Worm (Caenorhabditis elegans) whole organism, L3 larva: ENCODE results near the gene F40A3.2.

Experiments used
- R02D3.7 ChIP-seq: fragments of 150-350 bp; optimal IDR thresholded peaks from 2 replicates; lab custom pipeline; 2014; ENCODE audit warnings: missing biosample characterization, missing genetic modification characterization
- ZK546.5 ChIP-seq: sonication (generic microtip); optimal IDR thresholded peaks from 2 replicates; lab custom pipeline; 2017; ENCODE audit warnings: missing biosample characterization, missing genetic modification characterization
- ama-1 ChIP-seq: fragments of 150-350 bp; optimal IDR thresholded peaks from 2 replicates; lab custom pipeline; 2018
- ceh-16 ChIP-seq: sonication (generic microtip); optimal IDR thresholded peaks from 2 replicates; lab custom pipeline; 2017; ENCODE audit warnings: missing biosample characterization, missing genetic modification characterization
- ceh-28 ChIP-seq: fragments of 150-350 bp; optimal IDR thresholded peaks from 2 replicates; lab custom pipeline; 2014; ENCODE audit warnings: missing biosample characterization, missing genetic modification reagents, missing genetic modification characterization
- ceh-9 ChIP-seq: sonication (generic microtip); optimal IDR thresholded peaks from 2 replicates; lab custom pipeline; 2018; ENCODE audit warnings: missing biosample characterization, missing genetic modification characterization
- daf-12 ChIP-seq: fragments of 150-350 bp; optimal IDR thresholded peaks from 2 replicates; lab custom pipeline; 2014; ENCODE audit warnings: missing biosample characterization, missing genetic modification reagents, missing genetic modification characterization
- elt-1 ChIP-seq: fragments of 150-350 bp; optimal IDR thresholded peaks from 2 replicates; lab custom pipeline; 2014; ENCODE audit warnings: missing biosample characterization, missing genetic modification characterization
- elt-2 ChIP-seq: sonication (generic microtip); optimal IDR thresholded peaks from 2 replicates; lab custom pipeline; 2016; ENCODE audit warnings: missing genetic modification reagents, mild to moderate bottlenecking, missing genetic modification characterization, missing compliant biosample characterization
- fkh-10 ChIP-seq: sonication (generic microtip); optimal IDR thresholded peaks from 2 replicates; lab custom pipeline; 2017; ENCODE audit warnings: missing biosample characterization, missing genetic modification reagents, missing genetic modification characterization
- fkh-2 ChIP-seq: fragments of 150-350 bp; optimal IDR thresholded peaks from 2 replicates; lab custom pipeline; 2014; ENCODE audit warnings: missing biosample characterization, missing genetic modification reagents, missing genetic modification characterization
- fos-1 ChIP-seq: fragments of 150-350 bp; optimal IDR thresholded peaks from 2 replicates; lab custom pipeline; 2014; ENCODE audit warnings: missing biosample characterization, missing genetic modification characterization
- hmg-11 ChIP-seq: sonication (generic microtip); optimal IDR thresholded peaks from 2 replicates; lab custom pipeline; 2016; ENCODE audit warnings: missing genetic modification characterization, missing compliant biosample characterization
- jun-1 ChIP-seq: fragments of 150-350 bp; optimal IDR thresholded peaks from 2 replicates; lab custom pipeline; 2014; ENCODE audit warnings: missing biosample characterization, missing genetic modification reagents, missing genetic modification characterization
- lin-39 ChIP-seq: fragments of 150-350 bp; optimal IDR thresholded peaks from 2 replicates; lab custom pipeline; 2018; ENCODE audit warnings: missing biosample characterization, missing genetic modification reagents, missing genetic modification characterization
- nfya-1 ChIP-seq: sonication (generic microtip); optimal IDR thresholded peaks from 2 replicates; lab custom pipeline; 2017; ENCODE audit warnings: missing genetic modification characterization, mild to moderate bottlenecking, missing compliant biosample characterization, antibody characterized with exemption, moderate library complexity; ENCODE audit not compliant: insufficient read depth
- nhr-12 ChIP-seq: fragments of 150-350 bp; optimal IDR thresholded peaks from 2 replicates; lab custom pipeline; 2014; ENCODE audit warnings: missing biosample characterization, missing genetic modification characterization
- nhr-23 ChIP-seq: fragments of 150-350 bp; optimal IDR thresholded peaks from 2 replicates; lab custom pipeline; 2014; ENCODE audit warnings: missing biosample characterization, missing genetic modification reagents, missing genetic modification characterization
- nhr-28 ChIP-seq: fragments of 150-350 bp; optimal IDR thresholded peaks from 2 replicates; lab custom pipeline; 2014; ENCODE audit warnings: missing biosample characterization, missing genetic modification characterization
- nhr-43 ChIP-seq: sonication (generic microtip); optimal IDR thresholded peaks from 2 replicates; lab custom pipeline; 2016; ENCODE audit warnings: mild to moderate bottlenecking, missing genetic modification characterization, missing compliant biosample characterization; ENCODE audit not compliant: poor library complexity, severe bottlenecking
- nhr-67 ChIP-seq: fragments of 150-350 bp; optimal IDR thresholded peaks from 2 replicates; lab custom pipeline; 2014; ENCODE audit warnings: missing biosample characterization, missing genetic modification characterization
- nhr-77 ChIP-seq: fragments of 150-350 bp; optimal IDR thresholded peaks from 2 replicates; lab custom pipeline; 2014; ENCODE audit warnings: missing biosample characterization, missing genetic modification characterization
- pha-4 ChIP-seq: fragments of 150-350 bp; optimal IDR thresholded peaks from 2 replicates; lab custom pipeline; 2014; ENCODE audit warnings: missing biosample characterization, missing genetic modification reagents, missing genetic modification characterization
- pqm-1 ChIP-seq: fragments of 150-350 bp; optimal IDR thresholded peaks from 2 replicates; lab custom pipeline; 2017; ENCODE audit warnings: missing biosample characterization, missing genetic modification characterization, inconsistent platforms
- sea-2 ChIP-seq: fragments of 150-350 bp; sonication (generic microtip); optimal IDR thresholded peaks from 4 replicates; lab custom pipeline; 2014; ENCODE audit warnings: missing biosample characterization, missing genetic modification reagents, missing genetic modification characterization
- snpc-4 ChIP-seq: fragments of 150-350 bp; optimal IDR thresholded peaks from 2 replicates; lab custom pipeline; 2014; ENCODE audit warnings: missing biosample characterization, missing genetic modification characterization
- tbx-2 ChIP-seq: sonication (generic microtip); optimal IDR thresholded peaks from 2 replicates; lab custom pipeline; 2016; ENCODE audit warnings: mild to moderate bottlenecking, missing genetic modification characterization, missing compliant biosample characterization
- zag-1 ChIP-seq: fragments of 150-350 bp; optimal IDR thresholded peaks from 2 replicates; lab custom pipeline; 2014; ENCODE audit warnings: missing biosample characterization, missing genetic modification characterization
- ztf-4 ChIP-seq: fragments of 150-350 bp; optimal IDR thresholded peaks from 2 replicates; lab custom pipeline; 2014; ENCODE audit warnings: missing biosample characterization, missing genetic modification characterization

The F40A3.2 gene

DNA sequence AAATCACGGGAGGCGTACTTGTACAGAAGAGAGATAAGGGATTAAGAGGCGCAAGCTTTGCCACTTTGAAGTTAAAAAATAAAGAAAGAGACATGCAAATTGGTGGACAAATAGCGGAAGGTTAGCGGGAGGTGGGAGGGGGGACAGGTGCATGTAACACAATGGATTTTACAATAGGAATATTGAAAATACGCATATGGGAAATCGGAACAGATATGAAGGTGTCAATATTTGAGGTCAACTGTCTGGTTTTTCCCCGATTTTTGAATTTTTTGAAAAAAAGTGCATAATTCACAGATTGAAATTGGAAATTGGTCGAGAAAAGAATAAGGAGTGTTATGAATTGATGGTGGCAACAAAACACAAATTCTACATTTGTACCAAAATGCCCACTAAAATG is 16.9 kb upstream of the F40A3.2 start, which contains the start of gene C37C3.17:
Gene C37C3.17, minus strand, starts transcription at position 101 of the 400 bp plus-strand sequence.
- TF ChIP-seq nfya-1 (tag; lab: Kevin White, UChicago): no peak
- no peak for TF ChIP-seq daf-12 (tag; lab: Kevin White, UChicago)
- no peak for TF ChIP-seq nhr-77 (tag; lab: Kevin White, UChicago)
- no peak for TF ChIP-seq nhr-67 (tag; lab: Kevin White, UChicago)
- TF ChIP-seq nhr-12 (tag; lab: Kevin White, UChicago): no peak
- no peak for TF ChIP-seq ceh-9
- no peak for TF ChIP-seq ztf-4
- no peak for TF ChIP-seq ZK546.5 (tag; lab: Kevin White, UChicago)
- TF ChIP-seq lin-39: no peak
- TF ChIP-seq hmg-11 (tag; lab: Kevin White, UChicago): no peak
- TF ChIP-seq sea-2 (GFP tag; lab: Kevin White, UChicago): no peak
- no peak for TF ChIP-seq tbx-2 (tag; lab: Kevin White, UChicago)

DNA sequence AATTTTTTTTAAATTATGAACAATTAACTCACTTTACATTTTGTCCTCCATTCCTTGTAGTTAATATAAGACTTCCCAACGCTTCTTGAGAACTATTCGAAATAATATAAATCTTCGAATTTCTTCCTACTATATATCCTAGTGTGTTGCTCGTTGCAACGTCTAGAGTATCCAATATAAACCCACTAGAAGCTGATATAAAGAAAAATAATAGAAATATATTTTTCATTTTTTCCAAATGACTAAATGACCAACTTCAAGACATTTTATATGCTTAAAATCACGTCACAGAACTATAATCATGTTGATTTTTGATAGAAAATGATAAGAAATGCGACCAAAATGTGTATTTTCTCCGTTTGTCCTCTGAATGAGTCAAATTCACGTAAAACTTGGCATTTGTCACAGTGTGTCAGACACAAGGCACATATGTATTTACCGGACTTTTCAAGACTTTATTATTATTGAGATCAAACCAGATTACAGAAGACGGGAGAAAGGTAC is 15.6 kb upstream of the F40A3.2 start, which contains the start of gene C37C3.10:
Gene C37C3.10, minus strand, starts transcription at position 51 of the 504 bp plus-strand sequence.
- TF ChIP-seq nhr-67 (tag; lab: Kevin White, UChicago) (no peak), pqm-1 (tag; lab: Kevin White, UChicago) (peak; percentile 64)
- TF ChIP-seq, all 47 proteins: peak for 1

DNA sequence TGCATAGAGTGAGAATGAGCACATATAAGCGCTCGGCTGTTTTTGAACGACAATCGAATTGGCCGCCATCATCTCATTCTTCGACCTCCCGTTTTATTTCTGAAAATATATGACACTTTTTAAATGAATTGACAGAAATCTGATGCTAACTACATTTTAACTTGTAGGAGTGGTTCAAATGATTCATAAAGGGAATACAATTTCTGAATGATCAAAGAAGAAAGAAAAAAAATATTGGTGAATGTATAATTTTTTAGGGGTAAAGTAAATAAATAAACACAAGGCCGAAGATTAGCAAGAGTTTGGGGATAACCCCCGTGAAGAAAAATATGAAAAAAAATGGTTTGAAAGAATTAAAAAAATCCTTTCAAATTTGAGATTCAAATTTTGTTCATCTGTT is 14.1 kb upstream of the F40A3.2 start, which contains the start of gene C37C3.11:
Gene C37C3.11, minus strand, starts transcription at position 101 of the 400 bp plus-strand sequence.
- no peak for TF ChIP-seq ztf-4
- no peak for TF ChIP-seq sea-2 (GFP tag; lab: Kevin White, UChicago)
- no peak for TF ChIP-seq fkh-10 (GFP tag; lab: Kevin White, UChicago)
- TF ChIP-seq zag-1: no peak
- no peak for TF ChIP-seq nhr-43 (tag; lab: Kevin White, UChicago)

DNA sequence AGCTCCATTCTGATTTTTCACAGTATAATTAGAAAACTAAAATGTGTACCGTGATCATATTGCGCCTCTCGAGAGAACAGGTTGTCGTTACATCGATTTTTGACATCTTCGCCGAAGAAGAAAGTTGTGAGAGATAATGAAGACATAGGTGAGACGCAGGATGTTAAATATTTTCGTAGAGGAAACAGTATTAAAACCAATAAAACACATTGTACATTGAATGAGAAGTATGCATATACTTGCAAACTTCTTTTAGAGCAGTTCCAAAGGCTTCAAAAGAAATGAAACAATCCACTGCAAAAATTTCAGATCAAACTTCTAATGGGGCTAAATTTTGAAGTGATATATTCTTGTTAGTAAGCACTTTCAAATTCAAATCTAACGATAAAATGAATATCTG is 8.0 kb upstream of the F40A3.2 start, which contains the start of gene nipi-4:
Gene nipi-4, minus strand, starts transcription at position 101 of the 400 bp plus-strand sequence.
- TF ChIP-seq nhr-23 (tag; lab: Kevin White, UChicago) (peak; percentile 4), fos-1 (tag; lab: Kevin White, UChicago) (no peak), nhr-77 (tag; lab: Kevin White, UChicago) (no peak), snpc-4 (tag; lab: Kevin White, UChicago) (no peak), pha-4 (tag; lab: Kevin White, UChicago) (no peak), lin-39 (no peak), hmg-11 (tag; lab: Kevin White, UChicago) (no peak)
- TF ChIP-seq, all 47 proteins: peak for 1

DNA sequence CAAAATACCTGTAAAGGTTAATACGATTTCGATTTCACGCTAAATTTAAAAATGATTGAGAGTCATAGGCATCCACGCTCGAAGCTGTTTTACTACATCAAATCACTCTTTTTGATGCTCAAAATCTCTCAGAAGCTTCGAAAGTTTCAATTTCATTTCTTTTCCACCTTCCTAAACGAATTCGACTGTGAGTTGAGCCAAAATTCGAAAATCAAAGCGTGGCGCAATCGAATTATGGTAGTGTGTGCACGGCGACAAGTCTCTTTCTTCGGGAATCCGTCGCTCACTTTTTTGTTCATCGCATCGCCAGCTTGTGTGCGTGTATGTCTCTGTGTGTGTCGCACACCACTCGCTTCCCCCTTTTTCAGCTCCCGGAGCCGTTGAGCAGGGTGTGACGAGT is 5.8 kb upstream of the F40A3.2 start:
- TF ChIP-seq elt-1 (tag; lab: Kevin White, UChicago): no peak
- no peak for TF ChIP-seq ceh-28
- no peak for TF ChIP-seq pqm-1 (tag; lab: Kevin White, UChicago)
- no peak for TF ChIP-seq ama-1
- TF ChIP-seq fkh-10 (GFP tag; lab: Kevin White, UChicago): peak; percentile 58

DNA sequence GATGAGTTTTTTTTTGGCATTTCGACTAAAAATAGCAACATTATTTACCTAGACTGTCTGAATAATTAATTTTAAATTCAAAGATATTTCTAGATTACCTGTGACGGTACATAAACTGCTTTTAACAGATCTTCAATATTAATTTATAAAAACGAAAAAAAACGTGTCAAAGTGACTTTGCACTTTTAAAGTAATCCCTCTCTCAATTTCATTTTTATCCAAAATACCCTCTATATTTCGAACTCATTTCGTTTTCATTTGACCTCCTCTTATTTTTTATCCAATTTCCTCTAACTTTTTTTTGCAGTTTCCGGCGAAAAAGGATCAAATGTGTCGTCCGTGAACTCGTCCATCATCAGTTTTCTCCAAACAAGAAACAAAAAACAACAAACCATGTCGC is 3.3 kb upstream of the F40A3.2 start, which contains the start of gene F40A3.4:
Gene F40A3.4, plus strand, starts transcription at position 301 of the 400 bp plus-strand sequence.
- TF ChIP-seq ZK546.5 (tag; lab: Kevin White, UChicago) (no peak), fkh-2 (tag; lab: Kevin White, UChicago) (no peak), R02D3.7 (tag; lab: Kevin White, UChicago) (no peak), nhr-28 (no peak), elt-2 (tag; lab: Kevin White, UChicago) (no peak), nhr-77 (tag; lab: Kevin White, UChicago) (no peak), ceh-28 (no peak), ceh-9 (no peak), jun-1 (tag; lab: Kevin White, UChicago) (no peak), zag-1 (no peak), ceh-16 (tag; lab: Kevin White, UChicago) (no peak)
